Fruit fly (Drosophila melanogaster): Measurements from ENCODE around the gene CG8607.

The CG8607 gene

dm6 chr3L:7328567-7329253, 8.8 kb downstream of the CG8607 start, which contains the start of the genes mrva, CG42307 and mus312 (continued):
- no peak for TF ChIP-seq Neu2 (GFP tag; optimal IDR thresholded peaks at IDR 0.05; ENCODE audit: borderline replicate concordance)
- TF ChIP-seq CG32767 (GFP tag; IDR thresholded peaks at IDR 0.05): peak; percentile 87
- TF ChIP-seq gcm (GFP tag; optimal IDR thresholded peaks at IDR 0.05): peak; percentile 93
- no peak for TF ChIP-seq mld (GFP tag; IDR thresholded peaks at IDR 0.05; ENCODE audit: partially characterized antibody)
- TF ChIP-seq CG6854 (GFP tag; optimal IDR thresholded peaks at IDR 0.05): peak; percentile 44
- peak; percentile 96 for TF ChIP-seq MESR4 (GFP tag; optimal IDR thresholded peaks at IDR 0.05)
- TF ChIP-seq HLHmδ (GFP tag; optimal IDR thresholded peaks at IDR 0.05): peak; percentile 67
- TF ChIP-seq MBD-R2 (GFP tag; IDR thresholded peaks at IDR 0.05): peak; percentile 84
- peak; percentile 14 for TF ChIP-seq CG8944 (GFP tag; optimal IDR thresholded peaks at IDR 0.05)
- TF ChIP-seq pho (GFP tag; optimal IDR thresholded peaks at IDR 0.05): no peak
- peak; percentile 63 for TF ChIP-seq ro (GFP tag; IDR thresholded peaks at IDR 0.05)
- TF ChIP-seq lilli (GFP tag; optimal IDR thresholded peaks at IDR 0.05): peak; percentile 78
- TF ChIP-seq HLH4C (GFP tag; IDR thresholded peaks at IDR 0.05; ENCODE audit: partially characterized antibody): peak; percentile 32; the same call in 1 of the 3 replicates
- no peak for TF ChIP-seq CG14860 (GFP tag; IDR thresholded peaks at IDR 0.05; ENCODE audit: partially characterized antibody)
- peak; percentile 84 for TF ChIP-seq E2f1 (GFP tag; IDR thresholded peaks at IDR 0.05)
- no peak for TF ChIP-seq Deaf1 (tag; optimal IDR thresholded peaks at IDR 0.05)
- no peak for TF ChIP-seq Sox100B (GFP tag; optimal IDR thresholded peaks at IDR 0.05)
- peak; percentile 80 for TF ChIP-seq chm (GFP tag; IDR thresholded peaks at IDR 0.05)
- TF ChIP-seq CG8478 (optimal IDR thresholded peaks at IDR 0.05): no peak
- peak; percentile 92 for TF ChIP-seq CG18262 (tag; optimal IDR thresholded peaks at IDR 0.05)
- TF ChIP-seq CG30403 (GFP tag; optimal IDR thresholded peaks at IDR 0.05): peak; percentile 84
- peak; percentile 56; the same call in 1 of the 2 replicates for TF ChIP-seq klu (GFP tag; IDR thresholded peaks at IDR 0.05)
- TF ChIP-seq CG16779 (GFP tag; IDR thresholded peaks at IDR 0.05): no peak
- no peak for TF ChIP-seq jing (GFP tag; optimal IDR thresholded peaks at IDR 0.05)
- TF ChIP-seq h (optimal IDR thresholded peaks at IDR 0.05): no peak
- TF ChIP-seq HHEX (GFP tag; optimal IDR thresholded peaks at IDR 0.05): peak; percentile 88
- TF ChIP-seq Ravus (GFP tag; IDR thresholded peaks at IDR 0.05): peak; percentile 38; the same call in 1 of the 2 replicates
- TF ChIP-seq CG32772 (GFP tag; IDR thresholded peaks at IDR 0.05): peak; percentile 82
- peak; percentile 49; the same call in 1 of the 2 replicates for TF ChIP-seq cas (GFP tag; IDR thresholded peaks at IDR 0.05)
- TF ChIP-seq CG2875 (GFP tag; optimal IDR thresholded peaks at IDR 0.05): peak; percentile 52
- TF ChIP-seq CG2678 (tag; optimal IDR thresholded peaks at IDR 0.05): no peak
- peak; percentile 85 for TF ChIP-seq fd96Cb (tag; optimal IDR thresholded peaks at IDR 0.05)
- peak; percentile 24 to 87 for TF ChIP-seq dpn (GFP tag; optimal IDR thresholded peaks at IDR 0.05)
- peak; percentile 73 for TF ChIP-seq Awh (GFP tag; IDR thresholded peaks at IDR 0.05)
- TF ChIP-seq gem (tag; optimal IDR thresholded peaks at IDR 0.05): peak; percentile 96
- peak; percentile 86 for TF ChIP-seq ind (GFP tag; optimal IDR thresholded peaks at IDR 0.05)
- TF ChIP-seq crol (GFP tag; IDR thresholded peaks at IDR 0.05): no peak
- TF ChIP-seq dmrt99B (tag; optimal IDR thresholded peaks at IDR 0.05): no peak
- TF ChIP-seq sug (tag; optimal IDR thresholded peaks at IDR 0.05): peak; percentile 93
- peak; percentile 96 for TF ChIP-seq CG12659 (GFP tag; optimal IDR thresholded peaks at IDR 0.05)
- TF ChIP-seq CG16863 (GFP tag; optimal IDR thresholded peaks at IDR 0.05): no peak
- peak; percentile 41; the same call in 1 of the 2 replicates for TF ChIP-seq CG10321 (GFP tag; IDR thresholded peaks at IDR 0.05)
- peak; percentile 82 to 96 for TF ChIP-seq crp (GFP tag; optimal IDR thresholded peaks at IDR 0.05)
- peak; percentile 89 for TF ChIP-seq phol (tag; optimal IDR thresholded peaks at IDR 0.05)
- TF ChIP-seq CG2889 (GFP tag; IDR thresholded peaks at IDR 0.05): peak; percentile 71; the same call in 2 of the 3 replicates
- peak; percentile 43 for TF ChIP-seq Dip3 (GFP tag; optimal IDR thresholded peaks at IDR 0.05)
- no peak for TF ChIP-seq CG4707 (GFP tag; optimal IDR thresholded peaks at IDR 0.05)
- peak; percentile 83 for TF ChIP-seq Dbx (GFP tag; IDR thresholded peaks at IDR 0.05)
- TF ChIP-seq CG10979 (tag; optimal IDR thresholded peaks at IDR 0.05): peak; percentile 90
- peak; percentile 91 for TF ChIP-seq CG6689 (GFP tag; IDR thresholded peaks at IDR 0.05)
